Fruit fly (Drosophila melanogaster) whole organism: ENCODE data around the gene CG8773.

Source experiments
- CG8478 ChIP-seq: fragments of >200 bp; optimal IDR thresholded peaks from 2 replicates; lab custom pipeline; 2018; ENCODE audit warnings: inconsistent platforms
- Dll ChIP-seq: fragments of >200 bp; optimal IDR thresholded peaks from 2 replicates; lab custom pipeline; 2017
- EcR ChIP-seq, 2 experiments: fragments of >200 bp; optimal IDR thresholded peaks; 2 replicates each; lab custom pipeline; 2017; ENCODE audit warnings: missing biosample characterization in 2 of 2, missing genetic modification characterization in 2 of 2, missing genetic modification reagents in 2 of 2
- pan ChIP-seq: fragments of >200 bp; optimal IDR thresholded peaks from 2 replicates; lab custom pipeline; 2017
- psq ChIP-seq: fragments of >200 bp; optimal IDR thresholded peaks from 2 replicates; lab custom pipeline; 2017
- usp ChIP-seq: fragments of >200 bp; optimal IDR thresholded peaks from 2 replicates; lab custom pipeline; 2017; ENCODE audit warnings: missing biosample characterization, missing genetic modification characterization, mixed read lengths

DNA sequence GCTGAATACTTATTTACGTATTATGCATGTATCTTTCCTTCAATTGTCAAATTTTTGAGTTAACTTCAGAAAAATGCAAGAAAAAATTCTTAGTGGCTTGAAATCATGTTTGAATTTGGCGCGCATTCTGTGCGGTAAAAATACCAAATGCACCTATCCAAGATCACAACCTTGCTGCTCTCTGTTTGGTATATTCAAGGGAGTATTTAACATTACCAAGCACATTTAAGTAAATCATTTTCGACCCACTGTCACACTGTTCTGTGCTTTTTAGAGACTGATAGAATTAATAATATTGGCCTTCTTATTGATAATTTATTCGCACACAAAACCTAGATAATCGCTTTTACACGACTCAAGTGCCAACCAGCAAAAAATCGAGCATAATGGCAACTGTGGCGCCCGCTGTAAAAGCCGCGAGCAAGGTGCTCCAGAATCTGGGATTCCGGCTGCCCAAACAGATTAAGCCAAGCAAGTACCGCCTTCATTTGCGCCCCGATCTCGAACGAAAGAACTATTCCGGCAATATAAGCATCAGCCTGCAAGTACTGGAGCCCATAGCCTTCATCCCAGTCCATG lies 14.7 kb downstream of the CG8773 start:
- TF ChIP-seq pan (lab: Kevin White, UChicago): no peak
- no peak for TF ChIP-seq Dll (lab: Kevin White, UChicago)
- TF ChIP-seq psq: no peak
- no peak for TF ChIP-seq CG8478
- no peak for TF ChIP-seq usp (GFP tag; lab: Kevin White, UChicago)
- no peak for TF ChIP-seq EcR (GFP tag; optimal IDR thresholded peaks at IDR 0.05; lab: Kevin White, UChicago)
